ENCODE assay signal across 3 worm cellular contexts in the genomic region with DNA sequence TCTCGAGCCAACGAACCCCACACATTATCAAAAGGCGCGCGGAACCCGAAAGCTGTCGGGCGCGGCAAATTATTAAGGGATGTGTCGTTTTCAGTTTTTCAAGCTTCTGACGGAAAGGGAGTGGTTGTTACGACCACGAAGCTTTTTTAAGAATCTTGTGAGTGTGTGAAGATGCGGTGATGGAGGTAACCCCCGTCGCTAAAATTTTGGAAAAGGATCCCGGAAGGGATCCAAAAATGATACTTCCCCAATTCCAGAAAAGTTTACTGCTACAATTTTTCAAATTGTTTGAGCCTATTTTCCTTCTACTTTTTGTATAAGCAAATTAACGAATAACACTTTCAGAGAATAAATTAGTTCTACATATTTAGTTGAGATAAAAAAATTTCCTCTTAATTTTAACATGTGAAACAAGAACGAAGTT.
TF ChIP-seq lines count a peak whose summit lies in the region.

No protein-coding gene starts in this region.

TF ChIP-seq in whole organism, L1 larva, 84 proteins besides CTCF, POLR2A, EP300 and RAD21 (continued from another document):
- TF ChIP-seq fos-1 (tag; optimal IDR thresholded peaks at IDR 0.05; lab: Kevin White, UChicago): no peak
- no peak; the same call in 1 of the 2 replicates for TF ChIP-seq ceh-88 (GFP tag; IDR thresholded peaks at IDR 0.05; lab: Robert Waterston, UW)
- no peak for TF ChIP-seq Y116A8C.19 (tag; optimal IDR thresholded peaks at IDR 0.05; lab: Kevin White, UChicago; ENCODE audit: borderline replicate concordance)
- TF ChIP-seq zag-1 (tag; optimal IDR thresholded peaks at IDR 0.05; lab: Kevin White, UChicago): no peak

TF ChIP-seq in whole organism, L4 larva, 104 proteins besides CTCF, POLR2A, EP300 and RAD21 (continued from another document):
- no peak for TF ChIP-seq fkh-10 (GFP tag; optimal IDR thresholded peaks at IDR 0.05; lab: Kevin White, UChicago)
- peak; percentile 92 for TF ChIP-seq ctbp-1 (GFP tag; IDR thresholded peaks at IDR 0.05; lab: Robert Waterston, UW)
- peak; percentile 99 for TF ChIP-seq zfp-3 (GFP tag; conservative IDR thresholded peaks at IDR 0.05; lab: Robert Waterston, UW)
- TF ChIP-seq nhr-48 (tag; optimal IDR thresholded peaks at IDR 0.05; lab: Kevin White, UChicago): no peak
- TF ChIP-seq lin-1 (GFP tag; IDR thresholded peaks at IDR 0.05; lab: Robert Waterston, UW): peak; percentile 88
- peak; percentile 92 for TF ChIP-seq Y75B8A.6 (GFP tag; IDR thresholded peaks at IDR 0.05; lab: Robert Waterston, UW)
- TF ChIP-seq dve-1 (tag; optimal IDR thresholded peaks at IDR 0.05; lab: Kevin White, UChicago; ENCODE audit: insufficient read depth): peak; percentile 91
- TF ChIP-seq fos-1 (tag; optimal IDR thresholded peaks at IDR 0.05; lab: Kevin White, UChicago): no peak
- peak; percentile 76; the same call in 1 of the 2 replicates for TF ChIP-seq nhr-42 (GFP tag; IDR thresholded peaks at IDR 0.05; lab: Robert Waterston, UW)
- peak; percentile 66 for TF ChIP-seq ztf-7 (tag; optimal IDR thresholded peaks at IDR 0.05; lab: Kevin White, UChicago)
- TF ChIP-seq ztf-11 (tag; optimal IDR thresholded peaks at IDR 0.05; lab: Kevin White, UChicago): no peak
- no peak for TF ChIP-seq F10B5.3 (tag; optimal IDR thresholded peaks at IDR 0.05; lab: Kevin White, UChicago)
- no peak for TF ChIP-seq ceh-62 (tag; optimal IDR thresholded peaks at IDR 0.05; lab: Kevin White, UChicago)
- no peak for TF ChIP-seq daf-8 (GFP tag; IDR thresholded peaks at IDR 0.05; lab: Robert Waterston, UW)
- TF ChIP-seq jun-1 (tag; optimal IDR thresholded peaks at IDR 0.05; lab: Kevin White, UChicago): no peak
- TF ChIP-seq nhr-11 (tag; optimal IDR thresholded peaks at IDR 0.05; lab: Kevin White, UChicago): no peak
- peak; percentile 65 for TF ChIP-seq ceh-44 (GFP tag; IDR thresholded peaks at IDR 0.05; lab: Robert Waterston, UW)
- TF ChIP-seq F49E8.2 (tag; optimal IDR thresholded peaks at IDR 0.05; lab: Kevin White, UChicago; ENCODE audit: borderline replicate concordance): no peak
- TF ChIP-seq nhr-102 (tag; optimal IDR thresholded peaks at IDR 0.05; lab: Kevin White, UChicago): no peak
- TF ChIP-seq nhr-10 (tag; optimal IDR thresholded peaks at IDR 0.05; lab: Kevin White, UChicago): no peak
- peak; percentile 60; the same call in 1 of the 2 replicates for TF ChIP-seq vab-7 (GFP tag; IDR thresholded peaks at IDR 0.05; lab: Robert Waterston, UW)
- no peak for TF ChIP-seq Y5F2A.4 (GFP tag; optimal IDR thresholded peaks at IDR 0.05; lab: Kevin White, UChicago)
- no peak for TF ChIP-seq unc-62 (GFP tag; optimal IDR thresholded peaks at IDR 0.05 in 1 of 2; lab: Kevin White, UChicago)
- no peak for TF ChIP-seq unc-62 (tag; optimal IDR thresholded peaks at IDR 0.05; lab: Kevin White, UChicago)
- TF ChIP-seq nhr-76 (tag; optimal IDR thresholded peaks at IDR 0.05; lab: Kevin White, UChicago): no peak
- TF ChIP-seq aly-2 (tag; optimal IDR thresholded peaks at IDR 0.05; lab: Kevin White, UChicago): peak; percentile 39
- no peak for TF ChIP-seq zip-11 (GFP tag; IDR thresholded peaks at IDR 0.05; lab: Robert Waterston, UW)
- peak; percentile 37 for TF ChIP-seq spr-1 (tag; optimal IDR thresholded peaks at IDR 0.05; lab: Kevin White, UChicago)

TF ChIP-seq in whole organism, young adult, 124 proteins besides CTCF, POLR2A, EP300 and RAD21 (continued from another document):
- TF ChIP-seq akir-1 (GFP tag; optimal IDR thresholded peaks at IDR 0.05; lab: Kevin White, UChicago) (no peak), hmg-1.2 (GFP tag; IDR thresholded peaks at IDR 0.05; lab: Robert Waterston, UW) (0 out of 2 replicates have a peak, but pooled peaks have one; percentile 23), egl-44 (GFP tag; IDR thresholded peaks at IDR 0.05; lab: Robert Waterston, UW) (peak; percentile 33; the same call in 1 of the 2 replicates), aptf-3 (GFP tag; IDR thresholded peaks at IDR 0.05; lab: Robert Waterston, UW) (no peak)
